Worm (Caenorhabditis elegans) whole organism, early embryonic: Measurements from ENCODE around the gene pqn-96.
A peak's percentile ranks its signal among the peaks of the same experiment; 100 is the strongest.

Experiments used
- B0310.2 ChIP-seq: sonication (generic microtip); optimal IDR thresholded peaks from 2 replicates; lab custom pipeline; 2016; ENCODE audit warnings: mild to moderate bottlenecking, missing genetic modification characterization, missing compliant biosample characterization
- F13C5.2 ChIP-seq: sonication (generic microtip); optimal IDR thresholded peaks from 2 replicates; lab custom pipeline; 2017; ENCODE audit warnings: mild to moderate bottlenecking, missing genetic modification characterization, inconsistent platforms, missing compliant biosample characterization
- aly-1 ChIP-seq: sonication (generic microtip); optimal IDR thresholded peaks from 2 replicates; lab custom pipeline; 2016; ENCODE audit warnings: missing genetic modification characterization, missing compliant biosample characterization
- ama-1 ChIP-seq: fragments of 150-350 bp; optimal IDR thresholded peaks from 2 replicates; lab custom pipeline; 2014
- ceh-13 ChIP-seq: fragments of 200-800 bp; sonication (Bioruptor generic); optimal IDR thresholded peaks from 2 replicates; lab custom pipeline; 2018; ENCODE audit warnings: mild to moderate bottlenecking, missing genetic modification characterization, missing compliant biosample characterization
- ceh-36 ChIP-seq: sonication (generic microtip); optimal IDR thresholded peaks from 2 replicates; lab custom pipeline; 2016; ENCODE audit warnings: missing genetic modification characterization, inconsistent platforms, missing compliant biosample characterization
- ets-7 ChIP-seq: sonication (generic microtip); optimal IDR thresholded peaks from 2 replicates; lab custom pipeline; 2016; ENCODE audit warnings: missing genotype, missing genetic modification characterization, missing compliant biosample characterization
- flt-1 ChIP-seq: fragments of 200-800 bp; sonication (Bioruptor generic); IDR thresholded peaks from 2 replicates; pipeline ENCODE4 v1.3.6; 2022; ENCODE audit warnings: missing genetic modification characterization, missing compliant biosample characterization
- hmbx-1 ChIP-seq: sonication (generic microtip); optimal IDR thresholded peaks from 2 replicates; lab custom pipeline; 2016; ENCODE audit warnings: mild to moderate bottlenecking, missing genetic modification characterization, missing compliant biosample characterization
- hmg-4 ChIP-seq: fragments of 200-800 bp; sonication (Bioruptor generic); optimal IDR thresholded peaks from 2 replicates; lab custom pipeline; 2018; ENCODE audit warnings: mild to moderate bottlenecking, missing genetic modification characterization, missing compliant biosample characterization
- hnd-1 ChIP-seq: sonication (generic microtip); optimal IDR thresholded peaks from 2 replicates; lab custom pipeline; 2016; ENCODE audit warnings: missing genetic modification characterization, missing compliant biosample characterization
- pes-1 ChIP-seq: fragments of 200-800 bp; sonication (Bioruptor generic); IDR thresholded peaks from 2 replicates; pipeline ENCODE4 v1.3.6; 2022; ENCODE audit warnings: missing genetic modification reagents, missing genetic modification characterization, missing compliant biosample characterization
- scrt-1 ChIP-seq: fragments of 200-800 bp; sonication (Bioruptor generic); IDR thresholded peaks from 2 replicates; pipeline ENCODE4 v1.3.6; 2022; ENCODE audit warnings: missing genetic modification characterization, missing compliant biosample characterization
- sea-1 ChIP-seq: fragments of 200-800 bp; sonication (Bioruptor generic); conservative IDR thresholded peaks from 2 replicates; pipeline ENCODE4 v1.3.6; 2022; ENCODE audit warnings: missing genetic modification characterization, missing compliant biosample characterization
- tbx-11 ChIP-seq: fragments of 200-800 bp; sonication (Bioruptor generic); IDR thresholded peaks from 2 replicates; pipeline ENCODE4 v1.3.6; 2022; ENCODE audit warnings: missing genetic modification characterization, missing compliant biosample characterization
- tbx-37 ChIP-seq: fragments of 200-800 bp; sonication (Bioruptor generic); conservative IDR thresholded peaks from 2 replicates; pipeline ENCODE4 v1.3.6; 2022; ENCODE audit warnings: missing genetic modification reagents, missing genetic modification characterization, missing compliant biosample characterization
- tra-4 ChIP-seq: sonication (generic microtip); optimal IDR thresholded peaks from 2 replicates; lab custom pipeline; 2017; ENCODE audit warnings: missing genetic modification characterization, missing compliant biosample characterization

The pqn-96 gene

DNA sequence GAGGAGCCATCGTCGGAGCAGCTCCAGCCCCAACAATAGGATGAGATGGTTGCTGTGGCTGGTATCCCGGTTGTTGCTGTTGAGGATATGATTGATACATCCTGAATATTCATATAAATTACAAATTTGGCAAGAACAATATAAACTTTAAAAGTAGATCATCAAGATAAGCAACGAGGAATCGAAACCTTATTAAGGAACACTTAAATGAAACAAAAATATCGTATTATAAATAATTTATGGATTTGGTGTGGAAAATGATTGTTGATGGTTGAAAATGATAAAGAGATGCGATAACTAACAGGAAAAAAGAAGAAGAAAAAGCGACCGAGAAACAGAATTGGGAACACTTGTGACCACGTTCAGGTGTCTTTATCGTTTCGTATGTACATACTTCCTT is at the start of gene pqn-96:
TSS of gene pqn-96 (minus strand) at position 101 of the 400 bp plus-strand sequence.
- TF ChIP-seq tbx-11 (GFP tag; lab: Robert Waterston, UW) (no peak), pes-1 (GFP tag; lab: Robert Waterston, UW) (no peak), ama-1 (lab: Kevin White, UChicago) (no peak), F13C5.2 (no peak), hmbx-1 (tag; lab: Kevin White, UChicago) (no peak), ceh-13 (GFP tag; lab: Kevin White, UChicago) (no peak), tra-4 (tag; lab: Kevin White, UChicago) (no peak), scrt-1 (GFP tag; lab: Robert Waterston, UW) (no peak), flt-1 (GFP tag; lab: Robert Waterston, UW) (no peak), ets-7 (tag; lab: Kevin White, UChicago) (no peak), sea-1 (GFP tag; lab: Robert Waterston, UW) (no peak), B0310.2 (tag; lab: Kevin White, UChicago) (no peak), hnd-1 (no peak), ceh-36 (tag; lab: Kevin White, UChicago) (no peak), aly-1 (tag; lab: Kevin White, UChicago) (no peak), tbx-37 (no peak), hmg-4 (no peak)

- no peak for TF ChIP-seq hnd-1
- TF ChIP-seq ets-7 (tag; lab: Kevin White, UChicago): no peak
- no peak for TF ChIP-seq pes-1 (GFP tag; lab: Robert Waterston, UW)
- no peak for TF ChIP-seq scrt-1 (GFP tag; lab: Robert Waterston, UW)
- no peak for TF ChIP-seq ama-1 (lab: Kevin White, UChicago)
- no peak for TF ChIP-seq hmbx-1 (tag; lab: Kevin White, UChicago)
- TF ChIP-seq B0310.2 (tag; lab: Kevin White, UChicago): no peak
- TF ChIP-seq tbx-37: no peak
- no peak for TF ChIP-seq tra-4 (tag; lab: Kevin White, UChicago)
These were observed 44.6 kb upstream of the pqn-96 start, which contains the start of gene F42H10.3 for ce11 chrIII:8483853-8484252. F42H10.3 (plus strand) TSS chrIII:8484153.

- TF ChIP-seq sea-1 (GFP tag; lab: Robert Waterston, UW): no peak
- TF ChIP-seq tbx-37: no peak
- no peak for TF ChIP-seq scrt-1 (GFP tag; lab: Robert Waterston, UW)
- TF ChIP-seq tbx-11 (GFP tag; lab: Robert Waterston, UW): no peak
- TF ChIP-seq hmg-4: no peak
- TF ChIP-seq ets-7 (tag; lab: Kevin White, UChicago): no peak
- TF ChIP-seq tra-4 (tag; lab: Kevin White, UChicago): no peak
- TF ChIP-seq hmbx-1 (tag; lab: Kevin White, UChicago): no peak
- TF ChIP-seq pes-1 (GFP tag; lab: Robert Waterston, UW): no peak
- TF ChIP-seq aly-1 (tag; lab: Kevin White, UChicago): no peak
- no peak for TF ChIP-seq ama-1 (lab: Kevin White, UChicago)
- no peak for TF ChIP-seq flt-1 (GFP tag; lab: Robert Waterston, UW)
- TF ChIP-seq ceh-13 (GFP tag; lab: Kevin White, UChicago): no peak
- no peak for TF ChIP-seq F13C5.2
- no peak for TF ChIP-seq B0310.2 (tag; lab: Kevin White, UChicago)
- no peak for TF ChIP-seq ceh-36 (tag; lab: Kevin White, UChicago)
- TF ChIP-seq hnd-1: no peak
These were observed 41.1 kb upstream of the pqn-96 start, which contains the start of gene F42H10.6 for ce11 chrIII:8480355-8480754. F42H10.6 (minus strand) TSS chrIII:8480455.

ce11 chrIII:8479322-8479864 is 40.2 kb upstream of the pqn-96 start:
- TF ChIP-seq scrt-1 (GFP tag; lab: Robert Waterston, UW) (no peak), F13C5.2 (no peak), B0310.2 (tag; lab: Kevin White, UChicago) (no peak), hnd-1 (no peak), hmg-4 (no peak), pes-1 (GFP tag; lab: Robert Waterston, UW) (no peak), aly-1 (tag; lab: Kevin White, UChicago) (no peak), ceh-36 (tag; lab: Kevin White, UChicago) (no peak), ceh-13 (GFP tag; lab: Kevin White, UChicago) (no peak), ets-7 (tag; lab: Kevin White, UChicago) (no peak), hmbx-1 (tag; lab: Kevin White, UChicago) (no peak), ama-1 (lab: Kevin White, UChicago) (no peak), tra-4 (tag; lab: Kevin White, UChicago) (no peak), sea-1 (GFP tag; lab: Robert Waterston, UW) (no peak), tbx-37 (no peak), tbx-11 (GFP tag; lab: Robert Waterston, UW) (no peak), flt-1 (GFP tag; lab: Robert Waterston, UW) (no peak)

ce11 chrIII:8473292-8473691 is 34.1 kb upstream of the pqn-96 start:
- TF ChIP-seq ceh-36 (tag; lab: Kevin White, UChicago): no peak
- TF ChIP-seq scrt-1 (GFP tag; lab: Robert Waterston, UW): 0 out of 2 replicates have a peak, but pooled peaks have one; percentile 16
- 0 out of 2 replicates have a peak, but pooled peaks have one; percentile 43 for TF ChIP-seq sea-1 (GFP tag; lab: Robert Waterston, UW)
- no peak for TF ChIP-seq B0310.2 (tag; lab: Kevin White, UChicago)
- TF ChIP-seq hmbx-1 (tag; lab: Kevin White, UChicago): no peak
- TF ChIP-seq F13C5.2: no peak
- TF ChIP-seq ets-7 (tag; lab: Kevin White, UChicago): no peak
- no peak for TF ChIP-seq ama-1 (lab: Kevin White, UChicago)

DNA sequence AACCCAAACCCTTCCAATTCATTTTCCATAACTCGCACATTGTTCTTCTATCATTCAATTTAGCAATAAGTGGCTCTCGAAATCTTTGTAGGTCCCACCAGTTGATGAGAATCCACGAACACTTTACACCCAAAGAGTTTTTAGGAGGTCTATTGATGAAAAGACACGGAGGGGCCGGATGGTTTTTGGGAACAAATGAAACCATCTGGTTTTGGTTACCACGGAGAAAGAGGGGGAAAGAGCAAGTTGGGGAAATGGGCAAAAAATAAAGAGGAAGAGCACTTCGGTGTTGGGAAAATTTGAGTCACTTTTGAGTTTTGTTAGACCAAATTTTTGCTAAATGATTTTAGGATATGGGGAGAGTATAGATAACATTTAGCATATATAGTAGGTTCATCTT is 28.3 kb upstream of the pqn-96 start:
- TF ChIP-seq aly-1 (tag; lab: Kevin White, UChicago) (no peak), ceh-13 (GFP tag; lab: Kevin White, UChicago) (no peak), ama-1 (lab: Kevin White, UChicago) (no peak), F13C5.2 (no peak), sea-1 (GFP tag; lab: Robert Waterston, UW) (no peak), tbx-37 (no peak), tra-4 (tag; lab: Kevin White, UChicago) (no peak), pes-1 (GFP tag; lab: Robert Waterston, UW) (no peak)

- TF ChIP-seq flt-1 (GFP tag; lab: Robert Waterston, UW) (no peak), scrt-1 (GFP tag; lab: Robert Waterston, UW) (no peak), hmg-4 (no peak), aly-1 (tag; lab: Kevin White, UChicago) (no peak), hnd-1 (no peak), ceh-36 (tag; lab: Kevin White, UChicago) (no peak), sea-1 (GFP tag; lab: Robert Waterston, UW) (no peak)
These were observed 27.5 kb upstream of the pqn-96 start, which contains the start of gene mig-39 for ce11 chrIII:8466735-8467134. mig-39 (plus strand) TSS chrIII:8467035.
